Fruit fly (Drosophila melanogaster) whole organism, embryonic: ENCODE results near the gene VhaPPA1-2.

Experiments
- Adf1 ChIP-seq: fragments of 200-800 bp; sonication (Bioruptor generic); IDR thresholded peaks from 2 replicates; pipeline ENCODE4 v1.3.6; 2022; ENCODE audit warnings: missing biosample characterization, missing genetic modification characterization
- Aef1 ChIP-seq: fragments of 200-800 bp; sonication (Bioruptor generic); IDR thresholded peaks from 3 replicates; pipeline ENCODE4 v1.3.6; 2022; ENCODE audit warnings: missing biosample characterization, missing genetic modification characterization
- CG10431 ChIP-seq: fragments of 200-800 bp; sonication (Bioruptor generic); optimal IDR thresholded peaks from 3 replicates; lab custom pipeline; 2018; ENCODE audit warnings: missing biosample characterization, mild to moderate bottlenecking, missing genetic modification characterization
- CG10565 ChIP-seq: fragments of 200-800 bp; sonication (Bioruptor generic); optimal IDR thresholded peaks from 3 replicates; lab custom pipeline; 2016; ENCODE audit warnings: missing biosample characterization, mild to moderate bottlenecking, missing genetic modification characterization
- CG12219 ChIP-seq: fragments of 200-800 bp; sonication (Bioruptor generic); optimal IDR thresholded peaks from 3 replicates; lab custom pipeline; 2018; ENCODE audit warnings: missing biosample characterization, mild to moderate bottlenecking, missing genetic modification characterization
- CG14667 ChIP-seq: fragments of 200-800 bp; sonication (Bioruptor generic); IDR thresholded peaks from 2 replicates; pipeline ENCODE4 v1.3.6; 2022; ENCODE audit warnings: missing biosample characterization, missing genetic modification characterization
- CG1529 ChIP-seq: fragments of 200-800 bp; sonication (Bioruptor generic); optimal IDR thresholded peaks from 3 replicates; lab custom pipeline; 2018; ENCODE audit warnings: missing biosample characterization, missing genetic modification characterization
- CG16813 ChIP-seq: fragments of 200-800 bp; sonication (Bioruptor generic); IDR thresholded peaks from 3 replicates; pipeline ENCODE4 v1.3.6; 2022; ENCODE audit warnings: missing biosample characterization, missing genetic modification characterization; ENCODE audit not compliant: partially characterized antibody
- CG17359 ChIP-seq: fragments of 200-800 bp; sonication (Bioruptor generic); optimal IDR thresholded peaks from 3 replicates; lab custom pipeline; 2018; ENCODE audit warnings: missing biosample characterization, mild to moderate bottlenecking, missing genetic modification characterization, moderate library complexity
- CG17612 ChIP-seq: fragments of 200-800 bp; sonication (Bioruptor generic); IDR thresholded peaks from 2 replicates; pipeline ENCODE4 v1.3.6; 2022; ENCODE audit warnings: missing biosample characterization, missing genetic modification characterization
- CG1832 ChIP-seq: fragments of 200-800 bp; sonication (Bioruptor generic); optimal IDR thresholded peaks from 2 replicates; lab custom pipeline; 2017; ENCODE audit warnings: missing biosample characterization, mild to moderate bottlenecking, missing genetic modification characterization, inconsistent platforms
- CG2120 ChIP-seq: fragments of 200-800 bp; sonication (Bioruptor generic); optimal IDR thresholded peaks from 3 replicates; lab custom pipeline; 2016; ENCODE audit warnings: missing biosample characterization, missing genetic modification characterization
- CG2202 ChIP-seq: fragments of 200-800 bp; sonication (Bioruptor generic); optimal IDR thresholded peaks from 2 replicates; lab custom pipeline; 2018; ENCODE audit warnings: missing biosample characterization, mild to moderate bottlenecking, missing genetic modification characterization
- CG31224 ChIP-seq: fragments of 200-800 bp; sonication (Bioruptor generic); IDR thresholded peaks from 2 replicates; pipeline ENCODE4 v1.3.6; 2022; ENCODE audit warnings: missing biosample characterization, missing genetic modification characterization
- CG31388 ChIP-seq: fragments of 200-800 bp; sonication (Bioruptor generic); optimal IDR thresholded peaks from 2 replicates; lab custom pipeline; 2016; ENCODE audit warnings: missing biosample characterization, missing genetic modification characterization
- CG33557 ChIP-seq: fragments of 200-800 bp; sonication (Bioruptor generic); optimal IDR thresholded peaks from 2 replicates; lab custom pipeline; 2019; ENCODE audit warnings: missing biosample characterization, mild to moderate bottlenecking, missing genetic modification characterization, moderate library complexity
- CG43689 ChIP-seq: fragments of 200-800 bp; sonication (Bioruptor generic); IDR thresholded peaks from 2 replicates; pipeline ENCODE4 v1.3.6; 2022; ENCODE audit warnings: missing biosample characterization, missing genetic modification characterization
- CG4424 ChIP-seq: fragments of 200-800 bp; sonication (Bioruptor generic); optimal IDR thresholded peaks from 3 replicates; lab custom pipeline; 2016; ENCODE audit warnings: missing biosample characterization, missing genetic modification characterization
- CG6854 ChIP-seq: fragments of 200-800 bp; sonication (Bioruptor generic); optimal IDR thresholded peaks from 3 replicates; lab custom pipeline; 2017; ENCODE audit warnings: missing biosample characterization, mild to moderate bottlenecking, missing genetic modification characterization
- CG8089 ChIP-seq: fragments of 200-800 bp; sonication (Bioruptor generic); optimal IDR thresholded peaks from 3 replicates; lab custom pipeline; 2016; ENCODE audit warnings: missing biosample characterization, missing genetic modification characterization
- CG8281 ChIP-seq: fragments of 200-800 bp; sonication (Bioruptor generic); optimal IDR thresholded peaks from 2 replicates; lab custom pipeline; 2018; ENCODE audit warnings: missing biosample characterization, mild to moderate bottlenecking, missing genetic modification characterization, moderate library complexity
- CG8924 ChIP-seq: fragments of 200-800 bp; optimal IDR thresholded peaks from 3 replicates; lab custom pipeline; 2019; ENCODE audit warnings: missing biosample characterization, mild to moderate bottlenecking, missing genetic modification characterization, moderate library complexity
- D19A ChIP-seq: fragments of 200-800 bp; optimal IDR thresholded peaks from 3 replicates; lab custom pipeline; 2019; ENCODE audit warnings: missing biosample characterization, mild to moderate bottlenecking, missing genetic modification characterization, moderate library complexity
- ERR ChIP-seq: fragments of 200-800 bp; sonication (Bioruptor generic); optimal IDR thresholded peaks from 2 replicates; lab custom pipeline; 2016; ENCODE audit warnings: missing biosample characterization, missing genetic modification characterization
- Gsc ChIP-seq: fragments of 200-800 bp; sonication (Bioruptor generic); IDR thresholded peaks from 2 replicates; pipeline ENCODE4 v1.3.6; 2022; ENCODE audit warnings: missing biosample characterization, missing genetic modification characterization
- Mes4 ChIP-seq: fragments of 200-800 bp; sonication (Bioruptor generic); optimal IDR thresholded peaks from 2 replicates; lab custom pipeline; 2016; ENCODE audit warnings: missing biosample characterization, missing genetic modification characterization
- Neu2 ChIP-seq: fragments of 200-800 bp; sonication (Bioruptor generic); optimal IDR thresholded peaks from 3 replicates; lab custom pipeline; 2016; ENCODE audit warnings: missing biosample characterization, missing genetic modification characterization, borderline replicate concordance
- Nf-YB ChIP-seq: fragments of 200-800 bp; sonication (Bioruptor generic); optimal IDR thresholded peaks from 3 replicates; lab custom pipeline; 2019; ENCODE audit warnings: missing biosample characterization, mild to moderate bottlenecking, missing genetic modification characterization, moderate library complexity
- Opbp ChIP-seq: fragments of 200-800 bp; sonication (Bioruptor generic); IDR thresholded peaks from 3 replicates; pipeline ENCODE4 v1.3.6; 2022; ENCODE audit warnings: missing biosample characterization, missing genetic modification characterization; ENCODE audit not compliant: partially characterized antibody
- Sin3A ChIP-seq: fragments of >200 bp; optimal IDR thresholded peaks from 2 replicates; lab custom pipeline; 2018
- Sry-β ChIP-seq: fragments of 200-800 bp; sonication (Bioruptor generic); optimal IDR thresholded peaks from 2 replicates; lab custom pipeline; 2018; ENCODE audit warnings: missing biosample characterization, mild to moderate bottlenecking, missing genetic modification characterization, moderate library complexity
- Xbp1 ChIP-seq: fragments of 200-800 bp; sonication (Bioruptor generic); optimal IDR thresholded peaks from 3 replicates; lab custom pipeline; 2016; ENCODE audit warnings: missing biosample characterization, mild to moderate bottlenecking, missing genetic modification characterization
- Xrp1 ChIP-seq: fragments of 200-800 bp; sonication (Bioruptor generic); IDR thresholded peaks from 2 replicates; pipeline ENCODE4 v1.3.6; 2022; ENCODE audit warnings: missing biosample characterization, missing genetic modification characterization
- ab ChIP-seq: fragments of 200-800 bp; sonication (Bioruptor generic); optimal IDR thresholded peaks from 2 replicates; lab custom pipeline; 2016; ENCODE audit warnings: missing biosample characterization, missing genetic modification characterization
- aop ChIP-seq: fragments of 200-800 bp; sonication (Bioruptor generic); IDR thresholded peaks from 2 replicates; pipeline ENCODE4 v1.3.6; 2022; ENCODE audit warnings: missing biosample characterization, missing genetic modification characterization
- ap ChIP-seq: fragments of 200-800 bp; sonication (Bioruptor generic); IDR thresholded peaks from 2 replicates; pipeline ENCODE4 v1.3.6; 2022; ENCODE audit warnings: missing biosample characterization, missing genetic modification characterization
- chn ChIP-seq: fragments of 200-800 bp; sonication (Bioruptor generic); optimal IDR thresholded peaks from 2 replicates; lab custom pipeline; 2016; ENCODE audit warnings: missing biosample characterization, missing genetic modification characterization
- crp ChIP-seq, 2 experiments: fragments of 200-800 bp; sonication (Bioruptor generic); optimal IDR thresholded peaks; 2 replicates in 1 of 2; 3 replicates in 1 of 2; lab custom pipeline; 2017; ENCODE audit warnings: missing biosample characterization in 2 of 2, missing genetic modification characterization in 2 of 2, mild to moderate bottlenecking in 1 of 2, moderate library complexity in 1 of 2
- eyg ChIP-seq: fragments of 200-800 bp; sonication (Bioruptor generic); optimal IDR thresholded peaks from 3 replicates; lab custom pipeline; 2016; ENCODE audit warnings: missing biosample characterization, missing genetic modification characterization
- insv ChIP-seq, 2 experiments: fragments of 200-800 bp; sonication (Bioruptor generic); optimal IDR thresholded peaks; 3 replicates each; lab custom pipeline; 2016 to 2018; ENCODE audit warnings: missing biosample characterization in 2 of 2, missing genetic modification characterization in 2 of 2
- mld ChIP-seq: fragments of 200-800 bp; sonication (Bioruptor generic); IDR thresholded peaks from 3 replicates; pipeline ENCODE4 v1.3.6; 2022; ENCODE audit warnings: missing biosample characterization, missing genetic modification characterization; ENCODE audit not compliant: partially characterized antibody
- nerfin-1 ChIP-seq: fragments of 200-800 bp; sonication (Bioruptor generic); optimal IDR thresholded peaks from 3 replicates; lab custom pipeline; 2019; ENCODE audit warnings: missing biosample characterization, mild to moderate bottlenecking, missing genetic modification characterization, moderate library complexity
- pfk ChIP-seq: fragments of 200-800 bp; sonication (Bioruptor generic); optimal IDR thresholded peaks from 2 replicates; lab custom pipeline; 2018; ENCODE audit warnings: missing biosample characterization, mild to moderate bottlenecking, missing genetic modification characterization, moderate library complexity
- repo ChIP-seq: fragments of 200-800 bp; sonication (Bioruptor generic); optimal IDR thresholded peaks from 2 replicates; lab custom pipeline; 2016; ENCODE audit warnings: missing biosample characterization, missing genetic modification characterization
- ro ChIP-seq: fragments of 200-800 bp; sonication (Bioruptor generic); IDR thresholded peaks from 2 replicates; pipeline ENCODE4 v1.3.6; 2022; ENCODE audit warnings: missing biosample characterization, missing genetic modification characterization
- sd ChIP-seq: fragments of 200-800 bp; sonication (Bioruptor generic); optimal IDR thresholded peaks from 3 replicates; lab custom pipeline; 2018; ENCODE audit warnings: missing biosample characterization, mild to moderate bottlenecking, missing genetic modification characterization, moderate library complexity
- sr ChIP-seq: fragments of 200-800 bp; sonication (Bioruptor generic); IDR thresholded peaks from 3 replicates; pipeline ENCODE4 v1.3.6; 2022; ENCODE audit warnings: missing biosample characterization, missing genetic modification characterization
- stc ChIP-seq: fragments of 200-800 bp; sonication (Bioruptor generic); IDR thresholded peaks from 2 replicates; pipeline ENCODE4 v1.3.6; 2022; ENCODE audit warnings: missing biosample characterization, missing genetic modification characterization
- tin ChIP-seq: fragments of 200-800 bp; sonication (Bioruptor generic); optimal IDR thresholded peaks from 3 replicates; lab custom pipeline; 2016; ENCODE audit warnings: missing biosample characterization, missing genetic modification characterization
- ttk ChIP-seq: fragments of 200-800 bp; sonication (Bioruptor generic); IDR thresholded peaks from 2 replicates; pipeline ENCODE4 v2.1.2; 2022; ENCODE audit warnings: missing biosample characterization, missing genetic modification characterization
- vfl ChIP-seq: fragments of 200-800 bp; sonication (Bioruptor generic); optimal IDR thresholded peaks from 2 replicates; lab custom pipeline; 2016; ENCODE audit warnings: missing biosample characterization, missing genetic modification characterization
- z ChIP-seq: fragments of 200-800 bp; sonication (Bioruptor generic); IDR thresholded peaks from 3 replicates; pipeline ENCODE4 v1.3.6; 2022; ENCODE audit warnings: missing biosample characterization, missing genetic modification characterization

The VhaPPA1-2 gene

dm6 chr3R:14853767-14854191 lies 46.3 kb downstream of the VhaPPA1-2 start (continued):
- TF ChIP-seq CG17612 (no peak), insv (GFP tag; optimal IDR thresholded peaks at IDR 0.05; lab: Kevin White, UChicago) (peak in 1 of 2 experiments; percentile 28), eyg (GFP tag; lab: Kevin White, UChicago) (no peak), repo (GFP tag; lab: Kevin White, UChicago) (no peak), stc (GFP tag; lab: Robert Waterston, UW) (peak; percentile 24; the same call in 1 of the 2 replicates), ro (GFP tag; lab: Robert Waterston, UW) (no peak), CG4424 (GFP tag; lab: Kevin White, UChicago) (no peak), vfl (GFP tag; lab: Kevin White, UChicago) (peak; percentile 66), ab (GFP tag; lab: Kevin White, UChicago) (no peak), Opbp (GFP tag; lab: Robert Waterston, UW) (peak; percentile 41; the same call in 2 of the 3 replicates), Mes4 (GFP tag; lab: Kevin White, UChicago) (no peak), Sin3A (lab: Kevin White, UChicago) (no peak), CG31224 (no peak), CG8089 (no peak), ttk (no peak), CG10565 (GFP tag; lab: Kevin White, UChicago) (no peak), CG6854 (GFP tag; lab: Kevin White, UChicago) (peak; percentile 79), D19A (no peak), Aef1 (GFP tag; lab: Robert Waterston, UW) (no peak), aop (GFP tag; lab: Robert Waterston, UW) (no peak), sd (tag; lab: Kevin White, UChicago) (peak; percentile 26), CG2120 (peak; percentile 49), CG14667 (GFP tag; lab: Robert Waterston, UW) (no peak), mld (no peak), CG43689 (no peak), CG1529 (GFP tag; lab: Kevin White, UChicago) (peak; percentile 10), CG1832 (GFP tag; lab: Kevin White, UChicago) (peak; percentile 53), Sry-β (no peak), Gsc (no peak), crp (GFP tag; optimal IDR thresholded peaks at IDR 0.05; lab: Kevin White, UChicago) (no peak), CG8281 (tag; lab: Kevin White, UChicago) (no peak), pfk (peak; percentile 85), CG31388 (GFP tag; lab: Kevin White, UChicago) (no peak), Nf-YB (GFP tag; lab: Kevin White, UChicago) (peak; percentile 34), CG10431 (GFP tag; lab: Kevin White, UChicago) (peak; percentile 67), z (GFP tag; lab: Robert Waterston, UW) (peak; percentile 68), tin (no peak), chn (GFP tag; lab: Kevin White, UChicago) (peak; percentile 3), ERR (GFP tag; lab: Kevin White, UChicago) (peak; percentile 9), Xbp1 (GFP tag; lab: Kevin White, UChicago) (no peak), Xrp1 (GFP tag; lab: Robert Waterston, UW) (peak; percentile 42; the same call in 1 of the 2 replicates), CG16813 (GFP tag; lab: Robert Waterston, UW) (0 out of 3 replicates have a peak, but pooled peaks have one; percentile 29), CG8924 (tag; lab: Kevin White, UChicago) (peak; percentile 27), CG12219 (GFP tag; lab: Kevin White, UChicago) (peak; percentile 67), CG33557 (GFP tag; lab: Kevin White, UChicago) (peak; percentile 25), Adf1 (peak; percentile 69; the same call in 1 of the 2 replicates), nerfin-1 (tag; lab: Kevin White, UChicago) (no peak), ap (GFP tag; lab: Robert Waterston, UW) (no peak), Neu2 (GFP tag; lab: Kevin White, UChicago) (no peak), CG2202 (tag; lab: Kevin White, UChicago) (peak; percentile 21), sr (GFP tag; lab: Robert Waterston, UW) (no peak), CG17359 (tag; lab: Kevin White, UChicago) (no peak)
